Fruit fly (Drosophila melanogaster): ENCODE data around the gene CG9483.

dm6 chr2L:8840717-8841116 is 25.9 kb upstream of the CG9483 start:
- no peak for TF ChIP-seq CG8478 (optimal IDR thresholded peaks at IDR 0.05)
- no peak for TF ChIP-seq pan (optimal IDR thresholded peaks at IDR 0.05)
- TF ChIP-seq psq (optimal IDR thresholded peaks at IDR 0.05) = no peak

Data from whole organism.